Worm (Caenorhabditis elegans): ENCODE measurements around the gene ooc-3.

The ooc-3 gene

ce11 chrII:11535429-11535828 is 40.3 kb upstream of the ooc-3 start (continued):
- TF ChIP-seq odd-2 (tag; optimal IDR thresholded peaks at IDR 0.05) (no peak), ceh-31 (tag; optimal IDR thresholded peaks at IDR 0.05) (peak; percentile 42), ref-2 (tag; optimal IDR thresholded peaks at IDR 0.05) (peak; percentile 68), mec-3 (tag; optimal IDR thresholded peaks at IDR 0.05; ENCODE audit: borderline replicate concordance) (no peak), F13H6.1 (tag; optimal IDR thresholded peaks at IDR 0.05) (no peak), K09A11.1 (tag; optimal IDR thresholded peaks at IDR 0.05; ENCODE audit: insufficient read depth) (no peak)

ce11 chrII:11534429-11535099 is 39.4 kb upstream of the ooc-3 start, which contains the start of gene Y62F5A.12:
TSS of gene Y62F5A.12 (minus strand) at chrII:11534479.
- TF ChIP-seq pqm-1 (tag; optimal IDR thresholded peaks at IDR 0.05) (peak; percentile 89), lin-11 (tag; optimal IDR thresholded peaks at IDR 0.05) (peak; percentile 22), unc-42 (tag; optimal IDR thresholded peaks at IDR 0.05) (peak; percentile 88), tbx-2 (tag; optimal IDR thresholded peaks at IDR 0.05) (peak; percentile 99), elt-4 (tag; optimal IDR thresholded peaks at IDR 0.05) (peak; percentile 79), lim-6 (tag; optimal IDR thresholded peaks at IDR 0.05) (peak; percentile 98), hlh-15 (tag; optimal IDR thresholded peaks at IDR 0.05) (peak; percentile 64), tbx-7 (tag; optimal IDR thresholded peaks at IDR 0.05) (peak; percentile 92), hlh-6 (tag; optimal IDR thresholded peaks at IDR 0.05) (peak; percentile 62), gmeb-2 (tag; optimal IDR thresholded peaks at IDR 0.05) (peak; percentile 65), T23F11.4 (GFP tag; optimal IDR thresholded peaks at IDR 0.05) (peak; percentile 8), mec-3 (tag; optimal IDR thresholded peaks at IDR 0.05; ENCODE audit: borderline replicate concordance) (peak; percentile 97), fax-1 (tag; optimal IDR thresholded peaks at IDR 0.05) (peak; percentile 94), ceh-19 (GFP tag; optimal IDR thresholded peaks at IDR 0.05) (peak; percentile 81), sox-4 (tag; optimal IDR thresholded peaks at IDR 0.05) (peak; percentile 54), C38D4.7 (GFP tag; optimal IDR thresholded peaks at IDR 0.05) (peak; percentile 41), che-1 (tag; optimal IDR thresholded peaks at IDR 0.05) (peak; percentile 21), C08G9.2 (tag; optimal IDR thresholded peaks at IDR 0.05) (peak; percentile 97), ceh-6 (GFP tag; optimal IDR thresholded peaks at IDR 0.05) (peak; percentile 45), dmd-4 (tag; optimal IDR thresholded peaks at IDR 0.05; ENCODE audit: borderline replicate concordance) (peak; percentile 94), ceh-31 (tag; optimal IDR thresholded peaks at IDR 0.05) (peak; percentile 100), ceh-18 (tag; optimal IDR thresholded peaks at IDR 0.05) (peak; percentile 89), ttx-3 (tag; optimal IDR thresholded peaks at IDR 0.05) (peak; percentile 30), pha-2 (tag; optimal IDR thresholded peaks at IDR 0.05) (peak; percentile 49), ceh-2 (tag; optimal IDR thresholded peaks at IDR 0.05) (peak; percentile 95), elt-2 (tag; optimal IDR thresholded peaks at IDR 0.05) (peak; percentile 79), ceh-34 (tag; optimal IDR thresholded peaks at IDR 0.05) (peak; percentile 95), unc-3 (GFP tag; conservative IDR thresholded peaks at IDR 0.05) (peak; percentile 83), unc-3 (tag; optimal IDR thresholded peaks at IDR 0.05) (peak; percentile 66), ahr-1 (tag; optimal IDR thresholded peaks at IDR 0.05) (peak; percentile 78), ztf-16 (tag; optimal IDR thresholded peaks at IDR 0.05) (peak; percentile 78), sox-2 (GFP tag; IDR thresholded peaks at IDR 0.05) (peak; percentile 35; the same call in 1 of the 2 replicates), fkh-6 (tag; optimal IDR thresholded peaks at IDR 0.05) (peak; percentile 57), pag-3 (tag; optimal IDR thresholded peaks at IDR 0.05; ENCODE audit: borderline replicate concordance) (peak; percentile 96), K02D7.2 (tag; optimal IDR thresholded peaks at IDR 0.05) (peak; percentile 18), nfya-1 (tag; optimal IDR thresholded peaks at IDR 0.05) (peak; percentile 35), ets-4 (tag; optimal IDR thresholded peaks at IDR 0.05) (peak; percentile 97), ceh-14 (tag; optimal IDR thresholded peaks at IDR 0.05) (peak; percentile 98), unc-86 (tag; optimal IDR thresholded peaks at IDR 0.05) (peak; percentile 79), sdc-2 (tag; optimal IDR thresholded peaks at IDR 0.05) (peak; percentile 9), syd-9 (tag; optimal IDR thresholded peaks at IDR 0.05) (peak; percentile 85), Y22D7AL.16 (tag; optimal IDR thresholded peaks at IDR 0.05) (peak; percentile 5), hlh-13 (GFP tag; optimal IDR thresholded peaks at IDR 0.05) (peak; percentile 72), ceh-45 (GFP tag; IDR thresholded peaks at IDR 0.05) (peak; percentile 90), zip-5 (tag; optimal IDR thresholded peaks at IDR 0.05) (peak; percentile 92)
